Fruit fly (Drosophila melanogaster) whole organism, embryonic: ENCODE data around the gene Mis12.

Source experiments
- CG10209 ChIP-seq: fragments of 200-800 bp; sonication (Bioruptor generic); optimal IDR thresholded peaks from 3 replicates; lab custom pipeline; 2017; ENCODE audit warnings: missing biosample characterization, mild to moderate bottlenecking, missing genetic modification characterization, missing genetic modification reagents
- CG10543 ChIP-seq: fragments of 200-800 bp; sonication (Bioruptor generic); optimal IDR thresholded peaks from 3 replicates; lab custom pipeline; 2017; ENCODE audit warnings: missing biosample characterization, mild to moderate bottlenecking, missing genetic modification characterization, moderate library complexity
- CG10959 ChIP-seq: fragments of 200-800 bp; sonication (Bioruptor generic); IDR thresholded peaks from 2 replicates; pipeline ENCODE4 v1.3.6; 2022; ENCODE audit warnings: missing biosample characterization, missing genetic modification characterization
- CG11085 ChIP-seq: fragments of 200-800 bp; sonication (Bioruptor generic); IDR thresholded peaks from 2 replicates; pipeline ENCODE4 v1.3.6; 2022; ENCODE audit warnings: missing biosample characterization, missing genetic modification characterization
- CG12155 ChIP-seq: fragments of 200-800 bp; sonication (Bioruptor generic); optimal IDR thresholded peaks from 3 replicates; lab custom pipeline; 2016; ENCODE audit warnings: missing biosample characterization, missing genetic modification characterization
- CG13775 ChIP-seq: fragments of 200-800 bp; sonication (Bioruptor generic); optimal IDR thresholded peaks from 3 replicates; lab custom pipeline; 2017; ENCODE audit warnings: missing biosample characterization, mild to moderate bottlenecking, missing genetic modification characterization
- CG1602 ChIP-seq: fragments of 200-800 bp; sonication (Bioruptor generic); optimal IDR thresholded peaks from 3 replicates; lab custom pipeline; 2016; ENCODE audit warnings: missing biosample characterization, missing genetic modification characterization
- CG17359 ChIP-seq: fragments of 200-800 bp; sonication (Bioruptor generic); optimal IDR thresholded peaks from 3 replicates; lab custom pipeline; 2018; ENCODE audit warnings: missing biosample characterization, mild to moderate bottlenecking, missing genetic modification characterization, moderate library complexity
- CG17385 ChIP-seq: fragments of 200-800 bp; sonication (Bioruptor generic); optimal IDR thresholded peaks from 3 replicates; lab custom pipeline; 2018; ENCODE audit warnings: missing biosample characterization, mild to moderate bottlenecking, missing genetic modification characterization
- CG1832 ChIP-seq: fragments of 200-800 bp; sonication (Bioruptor generic); optimal IDR thresholded peaks from 2 replicates; lab custom pipeline; 2017; ENCODE audit warnings: missing biosample characterization, mild to moderate bottlenecking, missing genetic modification characterization, inconsistent platforms
- CG18599 ChIP-seq: fragments of 200-800 bp; sonication (Bioruptor generic); optimal IDR thresholded peaks from 3 replicates; lab custom pipeline; 2017; ENCODE audit warnings: missing biosample characterization, missing genetic modification characterization, mild to moderate bottlenecking, moderate library complexity, missing genetic modification reagents
- CG18619 ChIP-seq: fragments of 200-800 bp; sonication (Bioruptor generic); optimal IDR thresholded peaks from 3 replicates; lab custom pipeline; 2017; ENCODE audit warnings: missing biosample characterization, mild to moderate bottlenecking, missing genetic modification characterization
- CG2116 ChIP-seq: fragments of 200-800 bp; sonication (Bioruptor generic); optimal IDR thresholded peaks from 3 replicates; lab custom pipeline; 2018; ENCODE audit warnings: missing biosample characterization, mild to moderate bottlenecking, missing genetic modification characterization
- CG2712 ChIP-seq: fragments of 200-800 bp; optimal IDR thresholded peaks from 3 replicates; lab custom pipeline; 2019; ENCODE audit warnings: missing biosample characterization, mild to moderate bottlenecking, missing genetic modification characterization, moderate library complexity
- CG31441 ChIP-seq: fragments of 200-800 bp; sonication (Bioruptor generic); IDR thresholded peaks from 2 replicates; pipeline ENCODE4 v1.3.6; 2022; ENCODE audit warnings: missing biosample characterization, missing genetic modification characterization
- CG32767 ChIP-seq: fragments of 200-800 bp; sonication (Bioruptor generic); IDR thresholded peaks from 2 replicates; pipeline ENCODE4 v1.3.6; 2022; ENCODE audit warnings: missing biosample characterization, missing genetic modification characterization
- CG3281 ChIP-seq: fragments of 200-800 bp; sonication (Bioruptor generic); optimal IDR thresholded peaks from 3 replicates; lab custom pipeline; 2017; ENCODE audit warnings: missing biosample characterization, mild to moderate bottlenecking, missing genetic modification characterization
- D ChIP-seq, 2 experiments: fragments of 200-800 bp in 1 of 2; fragments of >200 bp in 1 of 2; sonication (Bioruptor generic) in 1 of 2; optimal IDR thresholded peaks; 2 replicates in 1 of 2; 3 replicates in 1 of 2; lab custom pipeline; 2017; ENCODE audit warnings: mild to moderate bottlenecking in 1 of 2, missing biosample characterization in 1 of 2, missing genetic modification characterization in 1 of 2, missing genetic modification reagents in 1 of 2
- D19B ChIP-seq: fragments of 200-800 bp; sonication (Bioruptor generic); optimal IDR thresholded peaks from 2 replicates; lab custom pipeline; 2017; ENCODE audit warnings: missing biosample characterization, mild to moderate bottlenecking, missing genetic modification characterization
- Deaf1 ChIP-seq: fragments of 200-800 bp; optimal IDR thresholded peaks from 3 replicates; lab custom pipeline; 2019; ENCODE audit warnings: missing biosample characterization, mild to moderate bottlenecking, missing genetic modification characterization, moderate library complexity
- Dek ChIP-seq: fragments of 200-800 bp; sonication (Bioruptor generic); optimal IDR thresholded peaks from 3 replicates; lab custom pipeline; 2019; ENCODE audit warnings: missing biosample characterization, mild to moderate bottlenecking, missing genetic modification characterization, moderate library complexity
- Dip2 ChIP-seq: fragments of 200-800 bp; sonication (Bioruptor generic); IDR thresholded peaks from 2 replicates; pipeline ENCODE4 v1.3.6; 2022; ENCODE audit warnings: missing biosample characterization, missing genetic modification characterization
- Fer2 ChIP-seq: fragments of 200-800 bp; sonication (Bioruptor generic); optimal IDR thresholded peaks from 2 replicates; lab custom pipeline; 2018; ENCODE audit warnings: missing biosample characterization, mild to moderate bottlenecking, missing genetic modification characterization, moderate library complexity
- HLH54F ChIP-seq: fragments of 200-800 bp; sonication (Bioruptor generic); optimal IDR thresholded peaks from 3 replicates; lab custom pipeline; 2016; ENCODE audit warnings: missing biosample characterization, missing genetic modification characterization
- Hr51 ChIP-seq, 2 experiments: fragments of 200-800 bp; sonication (Bioruptor generic); optimal IDR thresholded peaks; 2 replicates in 1 of 2; 3 replicates in 1 of 2; lab custom pipeline; 2016 to 2018; ENCODE audit warnings: missing biosample characterization in 2 of 2, missing genetic modification characterization in 2 of 2, mild to moderate bottlenecking in 1 of 2, moderate library complexity in 1 of 2
- MBD-R2 ChIP-seq: fragments of 200-800 bp; sonication (Bioruptor generic); IDR thresholded peaks from 2 replicates; pipeline ENCODE4 v1.3.6; 2022; ENCODE audit warnings: missing biosample characterization, missing genetic modification characterization
- Nf-YB ChIP-seq: fragments of 200-800 bp; sonication (Bioruptor generic); optimal IDR thresholded peaks from 3 replicates; lab custom pipeline; 2019; ENCODE audit warnings: missing biosample characterization, mild to moderate bottlenecking, missing genetic modification characterization, moderate library complexity
- Optix ChIP-seq: fragments of 200-800 bp; sonication (Bioruptor generic); IDR thresholded peaks from 3 replicates; pipeline ENCODE4 v1.3.6; 2022; ENCODE audit warnings: missing biosample characterization, missing genetic modification characterization
- Sox100B ChIP-seq: fragments of 200-800 bp; sonication (Bioruptor generic); optimal IDR thresholded peaks from 3 replicates; lab custom pipeline; 2018; ENCODE audit warnings: missing biosample characterization, mild to moderate bottlenecking, missing genetic modification characterization
- Sry-δ ChIP-seq: fragments of 200-800 bp; sonication (Bioruptor generic); optimal IDR thresholded peaks from 2 replicates; lab custom pipeline; 2016; ENCODE audit warnings: missing biosample characterization, missing genetic modification characterization
- Stat92E ChIP-seq, 3 experiments: fragments of >200 bp in 2 of 3; fragments of 200-800 bp in 1 of 3; sonication (Bioruptor generic) in 1 of 3; optimal IDR thresholded peaks; 2 replicates each; lab custom pipeline; 2017 to 2019; ENCODE audit warnings: missing biosample characterization in 3 of 3, missing genetic modification characterization in 3 of 3, mild to moderate bottlenecking in 1 of 3, moderate library complexity in 1 of 3
- Usf ChIP-seq: fragments of 200-800 bp; sonication (Bioruptor generic); optimal IDR thresholded peaks from 2 replicates; lab custom pipeline; 2017; ENCODE audit warnings: missing genotype, missing biosample characterization, missing genetic modification characterization
- YL-1 ChIP-seq: fragments of 200-800 bp; sonication (Bioruptor generic); optimal IDR thresholded peaks from 3 replicates; lab custom pipeline; 2017; ENCODE audit warnings: missing biosample characterization, mild to moderate bottlenecking, missing genetic modification characterization
- caup ChIP-seq: fragments of 200-800 bp; sonication (Bioruptor generic); optimal IDR thresholded peaks from 3 replicates; lab custom pipeline; 2017; ENCODE audit warnings: missing biosample characterization, mild to moderate bottlenecking, missing genetic modification characterization, moderate library complexity; ENCODE audit not compliant: severe bottlenecking
- cwo ChIP-seq: fragments of 200-800 bp; sonication (Bioruptor generic); optimal IDR thresholded peaks from 3 replicates; lab custom pipeline; 2017; ENCODE audit warnings: missing biosample characterization, missing genetic modification characterization, mild to moderate bottlenecking, moderate library complexity, missing genetic modification reagents
- dati ChIP-seq: fragments of 200-800 bp; sonication (Bioruptor generic); IDR thresholded peaks from 2 replicates; pipeline ENCODE4 v1.3.6; 2022; ENCODE audit warnings: missing biosample characterization, missing genetic modification characterization
- dysf ChIP-seq: fragments of 200-800 bp; sonication (Bioruptor generic); IDR thresholded peaks from 3 replicates; pipeline ENCODE4 v1.3.6; 2022; ENCODE audit warnings: missing biosample characterization, missing genetic modification characterization
- en ChIP-seq: fragments of 200-800 bp; sonication (Bioruptor generic); optimal IDR thresholded peaks from 2 replicates; lab custom pipeline; 2016; ENCODE audit warnings: missing biosample characterization, missing genetic modification characterization
- gfzf ChIP-seq: fragments of 200-800 bp; sonication (Bioruptor generic); optimal IDR thresholded peaks from 2 replicates; lab custom pipeline; 2016; ENCODE audit warnings: missing biosample characterization, mild to moderate bottlenecking, missing genetic modification characterization, moderate library complexity
- ken ChIP-seq: fragments of 200-800 bp; sonication (Bioruptor generic); IDR thresholded peaks from 3 replicates; pipeline ENCODE4 v1.3.6; 2022; ENCODE audit warnings: missing biosample characterization, missing genetic modification characterization
- nom ChIP-seq: fragments of 200-800 bp; sonication (Bioruptor generic); optimal IDR thresholded peaks from 2 replicates; lab custom pipeline; 2017; ENCODE audit warnings: missing biosample characterization, missing genetic modification characterization, mild to moderate bottlenecking, moderate library complexity, missing genetic modification reagents
- onecut ChIP-seq: fragments of 200-800 bp; sonication (Bioruptor generic); IDR thresholded peaks from 2 replicates; pipeline ENCODE4 v1.3.6; 2022; ENCODE audit warnings: missing biosample characterization, missing genetic modification characterization
- psq ChIP-seq: fragments of 200-800 bp; sonication (Bioruptor generic); optimal IDR thresholded peaks from 2 replicates; lab custom pipeline; 2017; ENCODE audit warnings: missing biosample characterization, missing genetic modification characterization
- stc ChIP-seq: fragments of 200-800 bp; sonication (Bioruptor generic); IDR thresholded peaks from 2 replicates; pipeline ENCODE4 v1.3.6; 2022; ENCODE audit warnings: missing biosample characterization, missing genetic modification characterization
- tin ChIP-seq: fragments of 200-800 bp; sonication (Bioruptor generic); optimal IDR thresholded peaks from 3 replicates; lab custom pipeline; 2016; ENCODE audit warnings: missing biosample characterization, missing genetic modification characterization
- trh ChIP-seq: fragments of 200-800 bp; sonication (Bioruptor generic); optimal IDR thresholded peaks from 2 replicates; lab custom pipeline; 2016; ENCODE audit warnings: missing biosample characterization, missing genetic modification characterization
- tx ChIP-seq: fragments of 200-800 bp; sonication (Bioruptor generic); optimal IDR thresholded peaks from 2 replicates; lab custom pipeline; 2016; ENCODE audit warnings: missing biosample characterization, missing genetic modification characterization
- unpg ChIP-seq: fragments of 200-800 bp; sonication (Bioruptor generic); optimal IDR thresholded peaks from 3 replicates; lab custom pipeline; 2018; ENCODE audit warnings: missing biosample characterization, mild to moderate bottlenecking, missing genetic modification characterization, moderate library complexity
- zen ChIP-seq: fragments of 200-800 bp; sonication (Bioruptor generic); optimal IDR thresholded peaks from 3 replicates; lab custom pipeline; 2018; ENCODE audit warnings: missing biosample characterization, mild to moderate bottlenecking, missing genetic modification characterization, moderate library complexity

Gene Mis12

dm6 chr3L:6981823-6982222, 13.0 kb upstream of the Mis12 start (continued):
- TF ChIP-seq Stat92E (GFP tag; optimal IDR thresholded peaks at IDR 0.05; lab: Kevin White, UChicago) (no peak), Fer2 (no peak), trh (GFP tag; lab: Kevin White, UChicago) (no peak), onecut (peak; percentile 38; the same call in 1 of the 2 replicates), Hr51 (GFP tag; optimal IDR thresholded peaks at IDR 0.05; lab: Kevin White, UChicago) (peak in 1 of 2 experiments; percentile 42), CG10959 (GFP tag; lab: Robert Waterston, UW) (peak; percentile 68), D (optimal IDR thresholded peaks at IDR 0.05; lab: Kevin White, UChicago) (no peak), D (GFP tag; optimal IDR thresholded peaks at IDR 0.05; lab: Kevin White, UChicago) (peak; percentile 66), cwo (GFP tag; lab: Kevin White, UChicago) (no peak), zen (tag; lab: Kevin White, UChicago) (peak; percentile 76), MBD-R2 (GFP tag; lab: Robert Waterston, UW) (0 out of 2 replicates have a peak, but pooled peaks have one; percentile 19), D19B (GFP tag; lab: Kevin White, UChicago) (no peak), CG13775 (peak; percentile 60), Sox100B (GFP tag; lab: Kevin White, UChicago) (peak; percentile 21), CG2712 (tag; lab: Kevin White, UChicago) (peak; percentile 77), CG2116 (GFP tag; lab: Kevin White, UChicago) (peak; percentile 5), CG1602 (GFP tag; lab: Kevin White, UChicago) (peak; percentile 55), CG31441 (GFP tag; lab: Robert Waterston, UW) (peak; percentile 44), CG18599 (GFP tag; lab: Kevin White, UChicago) (peak; percentile 16), CG3281 (GFP tag; lab: Kevin White, UChicago) (no peak), Usf (peak; percentile 33), dysf (GFP tag; lab: Robert Waterston, UW) (peak; percentile 40; the same call in 1 of the 3 replicates), CG10209 (GFP tag; lab: Kevin White, UChicago) (peak; percentile 49), Dip2 (GFP tag; lab: Robert Waterston, UW) (no peak), CG18619 (GFP tag; lab: Kevin White, UChicago) (peak; percentile 36), Sry-δ (GFP tag; lab: Kevin White, UChicago) (peak; percentile 11), YL-1 (GFP tag; lab: Kevin White, UChicago) (no peak), CG11085 (GFP tag; lab: Robert Waterston, UW) (no peak), psq (GFP tag; lab: Kevin White, UChicago) (no peak), CG32767 (GFP tag; lab: Robert Waterston, UW) (no peak), tx (GFP tag; lab: Kevin White, UChicago) (no peak), Dek (no peak), ken (0 out of 3 replicates have a peak, but pooled peaks have one; percentile 27), unpg (GFP tag; lab: Kevin White, UChicago) (peak; percentile 48), dati (GFP tag; lab: Robert Waterston, UW) (no peak), CG17359 (tag; lab: Kevin White, UChicago) (peak; percentile 10), en (GFP tag; lab: Kevin White, UChicago) (no peak), CG12155 (peak; percentile 14), stc (peak; percentile 40; the same call in 1 of the 2 replicates)
- TF ChIP-seq, all 482 proteins: peak for 141

dm6 chr3L:6981109-6981741, 12.4 kb upstream of the Mis12 start:
- TF ChIP-seq Optix (GFP tag; lab: Robert Waterston, UW) (no peak), CG17385 (GFP tag; lab: Kevin White, UChicago) (no peak), Nf-YB (GFP tag; lab: Kevin White, UChicago) (peak; percentile 10), CG1832 (GFP tag; lab: Kevin White, UChicago) (peak; percentile 71), CG10543 (GFP tag; lab: Kevin White, UChicago) (peak; percentile 38), nom (GFP tag; lab: Kevin White, UChicago) (no peak), CG2116 (GFP tag; lab: Kevin White, UChicago) (no peak), gfzf (no peak), caup (GFP tag; lab: Kevin White, UChicago) (no peak), tin (GFP tag; lab: Kevin White, UChicago) (no peak), Deaf1 (tag; lab: Kevin White, UChicago) (peak; percentile 6), HLH54F (GFP tag; lab: Kevin White, UChicago) (no peak), psq (GFP tag; lab: Kevin White, UChicago) (no peak)
